Fruit fly (Drosophila melanogaster) S2 (cell line): ENCODE results near the gene CG11309.

Experiments used
- CG8478 ChIP-seq: fragments of >200 bp; optimal IDR thresholded peaks from 2 replicates; lab custom pipeline; 2018
- CTCF ChIP-seq, 2 experiments: fragments of >200 bp; optimal IDR thresholded peaks; 2 replicates each; lab custom pipeline; 2018

- TF ChIP-seq CTCF (optimal IDR thresholded peaks at IDR 0.05; lab: Kevin White, UChicago) (no peak), CG8478 (no peak)
These were observed 10.3 kb downstream of the CG11309 start, which contains the start of gene Cpr78Cb for dm6 chr3L:21294202-21294601.
